Worm (Caenorhabditis elegans) whole organism, L1 larva: Measurements from ENCODE around the gene T23B7.3.

ENCODE experiments used
- C16A3.4 ChIP-seq: fragments of 150-350 bp; optimal IDR thresholded peaks from 2 replicates; lab custom pipeline; 2014; ENCODE audit warnings: missing biosample characterization, missing genetic modification characterization
- C34B4.2 ChIP-seq: sonication (generic microtip); optimal IDR thresholded peaks from 2 replicates; lab custom pipeline; 2017; ENCODE audit warnings: mild to moderate bottlenecking, missing genetic modification characterization, missing compliant biosample characterization
- Y116A8C.19 ChIP-seq: sonication (generic microtip); optimal IDR thresholded peaks from 2 replicates; lab custom pipeline; 2016; ENCODE audit warnings: missing compliant biosample characterization, missing genetic modification characterization, borderline replicate concordance
- blmp-1 ChIP-seq: fragments of 150-350 bp; optimal IDR thresholded peaks from 2 replicates; lab custom pipeline; 2014; ENCODE audit warnings: missing biosample characterization, missing genetic modification characterization
- ceh-63 ChIP-seq: fragments of 200-800 bp; sonication (Bioruptor generic); optimal IDR thresholded peaks from 2 replicates; lab custom pipeline; 2018; ENCODE audit warnings: mild to moderate bottlenecking, missing genetic modification characterization, missing compliant biosample characterization
- ceh-82 ChIP-seq, 3 experiments: fragments of 150-350 bp in 1 of 3; sonication (generic microtip) in 2 of 3; optimal IDR thresholded peaks; 2 replicates each; lab custom pipeline; 2014 to 2017; ENCODE audit warnings: missing biosample characterization in 3 of 3, missing genetic modification characterization in 3 of 3
- ceh-88 ChIP-seq: fragments of 200-800 bp; sonication (Bioruptor generic); IDR thresholded peaks from 2 replicates; pipeline ENCODE4 v1.3.6; 2022; ENCODE audit warnings: missing genetic modification characterization, missing compliant biosample characterization
- ceh-90 ChIP-seq: sonication (generic microtip); optimal IDR thresholded peaks from 2 replicates; lab custom pipeline; 2016; ENCODE audit warnings: missing genetic modification characterization, missing compliant biosample characterization
- efl-1 ChIP-seq, 4 experiments: fragments of 150-350 bp; optimal IDR thresholded peaks in 3 of 4; peaks in 1 of 4; 1 replicate in 1 of 4; 2 replicates in 3 of 4; lab custom pipeline; 2014; ENCODE audit warnings: missing biosample characterization in 2 of 4, missing genetic modification characterization in 2 of 4, missing genetic modification reagents in 2 of 4
- efl-3 ChIP-seq: fragments of 200-800 bp; sonication (Bioruptor generic); optimal IDR thresholded peaks from 2 replicates; lab custom pipeline; 2018; ENCODE audit warnings: mild to moderate bottlenecking, missing genetic modification characterization, missing compliant biosample characterization
- elt-3 ChIP-seq, 6 experiments: fragments of 150-350 bp in 1 of 6; sonication (generic microtip); optimal IDR thresholded peaks; 2 replicates each; lab custom pipeline; 2017 to 2018; ENCODE audit warnings: missing biosample characterization in 6 of 6, missing genetic modification characterization in 6 of 6, inconsistent platforms in 1 of 6
- fkh-10 ChIP-seq: sonication (generic microtip); optimal IDR thresholded peaks from 2 replicates; lab custom pipeline; 2017; ENCODE audit warnings: missing biosample characterization, missing genetic modification reagents, missing genetic modification characterization
- fos-1 ChIP-seq: fragments of 150-350 bp; optimal IDR thresholded peaks from 2 replicates; lab custom pipeline; 2014; ENCODE audit warnings: missing biosample characterization, missing genetic modification characterization
- hlh-4 ChIP-seq: sonication (generic microtip); optimal IDR thresholded peaks from 2 replicates; lab custom pipeline; 2016; ENCODE audit warnings: mild to moderate bottlenecking, missing genetic modification characterization, missing compliant biosample characterization
- hpl-2 ChIP-seq: fragments of 150-350 bp; optimal IDR thresholded peaks from 2 replicates; lab custom pipeline; 2014; ENCODE audit warnings: missing biosample characterization, missing genetic modification reagents, missing genetic modification characterization
- jun-1 ChIP-seq: fragments of 150-350 bp; optimal IDR thresholded peaks from 2 replicates; lab custom pipeline; 2014; ENCODE audit warnings: missing biosample characterization, missing genetic modification reagents, missing genetic modification characterization
- lin-14 ChIP-seq: fragments of 200-800 bp; sonication (Bioruptor generic); optimal IDR thresholded peaks from 2 replicates; lab custom pipeline; 2018; ENCODE audit warnings: mild to moderate bottlenecking, missing genetic modification characterization, moderate library complexity, missing compliant biosample characterization
- lin-15B ChIP-seq: fragments of 150-350 bp; sonication (generic microtip); optimal IDR thresholded peaks from 3 replicates; lab custom pipeline; 2014; ENCODE audit warnings: missing biosample characterization, missing genetic modification characterization
- lin-35 ChIP-seq, 2 experiments: fragments of 150-350 bp; optimal IDR thresholded peaks; 2 replicates each; lab custom pipeline; 2014; ENCODE audit warnings: missing biosample characterization in 2 of 2, missing genetic modification characterization in 2 of 2, missing genetic modification reagents in 2 of 2
- lsy-2 ChIP-seq, 2 experiments: fragments of 150-350 bp; optimal IDR thresholded peaks; 2 replicates each; lab custom pipeline; 2014; ENCODE audit warnings: missing biosample characterization in 2 of 2, missing genetic modification characterization in 2 of 2
- mab-9 ChIP-seq: fragments of 200-800 bp; sonication (Bioruptor generic); IDR thresholded peaks from 2 replicates; pipeline ENCODE4 v1.3.6; 2022; ENCODE audit warnings: missing genetic modification reagents, missing genetic modification characterization, missing compliant biosample characterization
- mdl-1 ChIP-seq, 2 experiments: fragments of 150-350 bp; optimal IDR thresholded peaks; 2 replicates each; lab custom pipeline; 2014 to 2017; ENCODE audit warnings: missing biosample characterization in 2 of 2, missing genetic modification characterization in 2 of 2, inconsistent platforms in 1 of 2
- mep-1 ChIP-seq: fragments of 150-350 bp; optimal IDR thresholded peaks from 2 replicates; lab custom pipeline; 2014; ENCODE audit warnings: missing biosample characterization, missing genetic modification characterization
- nhr-12 ChIP-seq: sonication (generic microtip); optimal IDR thresholded peaks from 2 replicates; lab custom pipeline; 2017; ENCODE audit warnings: missing biosample characterization, missing genetic modification characterization
- nhr-19 ChIP-seq: fragments of 200-800 bp; sonication (Bioruptor generic); conservative IDR thresholded peaks from 2 replicates; pipeline ENCODE4 v1.3.6; 2022; ENCODE audit warnings: missing genetic modification characterization, missing compliant biosample characterization
- nhr-20 ChIP-seq: sonication (generic microtip); optimal IDR thresholded peaks from 2 replicates; lab custom pipeline; 2016; ENCODE audit warnings: mild to moderate bottlenecking, missing genetic modification characterization, missing compliant biosample characterization
- nhr-71 ChIP-seq: sonication (generic microtip); optimal IDR thresholded peaks from 2 replicates; lab custom pipeline; 2016; ENCODE audit warnings: mild to moderate bottlenecking, missing genetic modification characterization, moderate library complexity, missing compliant biosample characterization
- nhr-76 ChIP-seq: sonication (generic microtip); optimal IDR thresholded peaks from 2 replicates; lab custom pipeline; 2017; ENCODE audit warnings: missing biosample characterization, missing genetic modification characterization
- nhr-77 ChIP-seq: fragments of 150-350 bp; optimal IDR thresholded peaks from 2 replicates; lab custom pipeline; 2014; ENCODE audit warnings: missing biosample characterization, missing genetic modification characterization
- nhr-85 ChIP-seq: sonication (generic microtip); peaks from one replicate; lab custom pipeline; 2016; ENCODE audit warnings: missing genetic modification characterization, inconsistent platforms, missing compliant biosample characterization
- nhr-90 ChIP-seq: sonication (generic microtip); optimal IDR thresholded peaks from 2 replicates; lab custom pipeline; 2016; ENCODE audit warnings: mild to moderate bottlenecking, missing genetic modification characterization, missing compliant biosample characterization; ENCODE audit not compliant: poor library complexity
- pax-3 ChIP-seq: fragments of 200-800 bp; sonication (Bioruptor generic); optimal IDR thresholded peaks from 2 replicates; lab custom pipeline; 2018; ENCODE audit warnings: mild to moderate bottlenecking, missing genetic modification characterization, moderate library complexity, missing compliant biosample characterization
- snu-23 ChIP-seq: sonication (generic microtip); optimal IDR thresholded peaks from 2 replicates; lab custom pipeline; 2016; ENCODE audit warnings: missing genetic modification characterization, missing compliant biosample characterization
- unc-130 ChIP-seq: fragments of 150-350 bp; optimal IDR thresholded peaks from 2 replicates; lab custom pipeline; 2017; ENCODE audit warnings: missing biosample characterization, missing genetic modification characterization, inconsistent platforms
- unc-30 ChIP-seq: sonication (generic microtip); optimal IDR thresholded peaks from 2 replicates; lab custom pipeline; 2017; ENCODE audit warnings: missing biosample characterization, missing genetic modification characterization
- unc-86 ChIP-seq: sonication (generic microtip); optimal IDR thresholded peaks from 2 replicates; lab custom pipeline; 2016; ENCODE audit warnings: missing genetic modification characterization, missing compliant biosample characterization
- vab-15 ChIP-seq: sonication (generic microtip); optimal IDR thresholded peaks from 2 replicates; lab custom pipeline; 2017; ENCODE audit warnings: missing genotype, mild to moderate bottlenecking, missing genetic modification characterization, missing compliant biosample characterization
- zip-4 ChIP-seq: fragments of 200-800 bp; sonication (Bioruptor generic); optimal IDR thresholded peaks from 2 replicates; lab custom pipeline; 2018; ENCODE audit warnings: mild to moderate bottlenecking, missing genetic modification characterization, moderate library complexity, missing compliant biosample characterization

T23B7.3 gene

DNA sequence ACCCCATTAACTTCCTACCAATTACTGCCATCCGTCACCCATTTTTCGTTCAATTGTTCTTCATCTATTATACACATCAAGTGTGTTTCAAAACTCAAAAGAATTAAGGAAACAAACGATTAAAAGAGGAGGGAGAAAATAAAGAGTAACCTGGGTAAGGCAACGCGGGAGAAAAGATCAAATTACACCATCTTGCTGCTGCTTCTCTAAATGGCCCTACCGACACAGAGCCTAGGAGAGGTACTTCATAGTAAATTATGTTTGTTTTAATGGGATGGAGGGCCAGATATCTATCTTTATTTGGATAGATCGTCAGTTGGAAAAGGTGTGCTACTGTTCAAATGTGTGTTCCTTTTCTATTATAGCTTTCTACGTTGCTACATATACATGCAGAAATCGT lies 34.6 kb upstream of the T23B7.3 start:
- TF ChIP-seq lin-35 (GFP tag; optimal IDR thresholded peaks at IDR 0.05; lab: Kevin White, UChicago), result no peak
- no peak for TF ChIP-seq C34B4.2 (tag; lab: Kevin White, UChicago)
- TF ChIP-seq nhr-19 (GFP tag; lab: Robert Waterston, UW), result no peak
- no peak for TF ChIP-seq fkh-10 (GFP tag; lab: Kevin White, UChicago)
- TF ChIP-seq nhr-20 (tag; lab: Kevin White, UChicago), result no peak
- TF ChIP-seq nhr-12 (tag; lab: Kevin White, UChicago), result no peak
- TF ChIP-seq efl-1 (optimal IDR thresholded peaks at IDR 0.05; lab: Kevin White, UChicago), result no peak
- peak in 1 of 2 experiments; percentile 29 for TF ChIP-seq efl-1 (GFP tag; optimal IDR thresholded peaks at IDR 0.05 in 1 of 2; lab: Kevin White, UChicago)

DNA sequence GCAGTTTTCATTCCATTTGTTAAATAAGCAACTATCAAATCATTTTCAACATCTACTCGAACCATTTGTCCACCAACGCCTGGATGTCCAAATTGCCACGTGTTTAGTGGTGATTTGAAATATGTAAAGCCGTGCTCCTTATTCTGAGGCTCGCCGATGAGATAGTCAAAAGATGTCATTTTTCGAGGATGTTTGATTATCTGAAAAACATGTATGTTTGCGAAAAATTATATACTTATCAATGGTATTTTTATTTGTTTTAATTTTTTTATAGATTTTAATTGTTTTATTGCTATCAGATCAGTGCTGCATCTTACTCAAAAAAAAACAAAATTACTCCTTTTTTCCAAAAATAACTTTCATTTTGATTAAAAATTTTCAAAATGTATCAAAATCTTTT lies 31.2 kb upstream of the T23B7.3 start:
- TF ChIP-seq nhr-76 (tag; lab: Kevin White, UChicago) (no peak), fos-1 (no peak), pax-3 (tag; lab: Kevin White, UChicago) (no peak), nhr-77 (tag; lab: Kevin White, UChicago) (no peak), elt-3 (tag; optimal IDR thresholded peaks at IDR 0.05; lab: Kevin White, UChicago) (no peak), lin-15B (no peak), ceh-90 (tag; lab: Kevin White, UChicago) (no peak), mab-9 (GFP tag; lab: Robert Waterston, UW) (no peak), C16A3.4 (tag; lab: Kevin White, UChicago) (no peak), snu-23 (no peak), ceh-82 (tag; optimal IDR thresholded peaks at IDR 0.05; lab: Kevin White, UChicago) (no peak)

DNA sequence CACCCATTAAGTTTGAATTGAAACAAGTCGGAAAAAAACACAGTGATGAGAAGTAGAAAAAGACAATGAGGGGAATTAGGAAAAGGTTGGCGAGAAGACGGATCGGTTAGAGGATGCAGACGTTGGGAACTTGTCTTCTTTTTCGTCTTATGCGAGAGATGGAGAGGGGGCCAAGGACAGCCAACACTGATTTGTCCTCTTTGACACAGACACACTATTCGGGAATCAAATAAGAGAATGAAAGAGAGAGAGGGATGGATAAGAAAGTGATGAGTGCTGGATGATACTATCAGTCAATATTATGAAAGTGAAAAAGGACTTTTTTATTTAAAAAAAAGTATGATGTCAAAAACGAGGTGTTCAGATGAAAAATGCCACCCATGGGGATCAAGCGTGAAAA lies 28.2 kb upstream of the T23B7.3 start, which contains the start of gene lact-5:
lact-5 (minus strand) TSS at position 1 of the 400 bp plus-strand sequence.
- TF ChIP-seq nhr-20 (tag; lab: Kevin White, UChicago), result peak; percentile 47
- TF ChIP-seq snu-23, result peak; percentile 1
- no peak for TF ChIP-seq ceh-63 (GFP tag; lab: Kevin White, UChicago)
- TF ChIP-seq lsy-2 (tag; optimal IDR thresholded peaks at IDR 0.05; lab: Kevin White, UChicago), result peak in 1 of 2 experiments; percentile 12
- peak; percentile 71 for TF ChIP-seq lin-14 (GFP tag; lab: Kevin White, UChicago)
- TF ChIP-seq hlh-4 (tag; lab: Kevin White, UChicago), result no peak
- TF ChIP-seq unc-86, result no peak
- no peak for TF ChIP-seq unc-30 (tag; lab: Kevin White, UChicago)
- no peak for TF ChIP-seq efl-1 (optimal IDR thresholded peaks at IDR 0.05; lab: Kevin White, UChicago)
- no peak for TF ChIP-seq efl-1 (GFP tag; optimal IDR thresholded peaks at IDR 0.05 in 1 of 2; lab: Kevin White, UChicago)
- TF ChIP-seq nhr-90 (tag; lab: Kevin White, UChicago), result no peak
- TF ChIP-seq vab-15 (tag; lab: Kevin White, UChicago), result no peak
- TF ChIP-seq jun-1, result no peak
- TF ChIP-seq mep-1 (tag; lab: Kevin White, UChicago), result no peak
- no peak for TF ChIP-seq nhr-71
- TF ChIP-seq nhr-76 (tag; lab: Kevin White, UChicago), result no peak
- TF ChIP-seq ceh-88, result no peak
- TF ChIP-seq blmp-1 (tag; lab: Kevin White, UChicago), result peak; percentile 95
- peak in 3 of 6 experiments; percentile 34 to 69 (median 45) for TF ChIP-seq elt-3 (tag; optimal IDR thresholded peaks at IDR 0.05; lab: Kevin White, UChicago)
- TF ChIP-seq Y116A8C.19 (tag; lab: Kevin White, UChicago), result no peak
- TF ChIP-seq mdl-1 (tag; optimal IDR thresholded peaks at IDR 0.05; lab: Kevin White, UChicago), result no peak
- peak; percentile 76 for TF ChIP-seq nhr-85 (tag; lab: Kevin White, UChicago)
- no peak for TF ChIP-seq unc-130 (tag; lab: Kevin White, UChicago)

ce11 chrII:4822610-4823009 lies 27.4 kb upstream of the T23B7.3 start:
- no peak for TF ChIP-seq zip-4 (GFP tag; lab: Kevin White, UChicago)
- TF ChIP-seq efl-1 (optimal IDR thresholded peaks at IDR 0.05; lab: Kevin White, UChicago), result no peak
- peak in 1 of 2 experiments; percentile 79 for TF ChIP-seq efl-1 (GFP tag; optimal IDR thresholded peaks at IDR 0.05 in 1 of 2; lab: Kevin White, UChicago)
- TF ChIP-seq blmp-1 (tag; lab: Kevin White, UChicago), result peak; percentile 58
- TF ChIP-seq efl-3 (GFP tag; lab: Kevin White, UChicago), result no peak
- no peak for TF ChIP-seq nhr-85 (tag; lab: Kevin White, UChicago)
- no peak for TF ChIP-seq vab-15 (tag; lab: Kevin White, UChicago)
- no peak for TF ChIP-seq hpl-2 (GFP tag; lab: Kevin White, UChicago)
